Fruit fly (Drosophila melanogaster) whole organism, embryonic: ENCODE data around the gene Polr2I.

Experiments
- Ada2b ChIP-seq: fragments of 200-800 bp; sonication (Bioruptor generic); IDR thresholded peaks from 2 replicates; pipeline ENCODE4 v1.3.6; 2022; ENCODE audit warnings: missing biosample characterization, missing genetic modification characterization
- BEAF-32 ChIP-seq: fragments of 200-800 bp; sonication (Bioruptor generic); optimal IDR thresholded peaks from 3 replicates; lab custom pipeline; 2017; ENCODE audit warnings: missing biosample characterization, missing genetic modification characterization, mild to moderate bottlenecking, moderate library complexity, missing genetic modification reagents
- CG10147 ChIP-seq: fragments of 200-800 bp; sonication (Bioruptor generic); optimal IDR thresholded peaks from 2 replicates; lab custom pipeline; 2019; ENCODE audit warnings: missing biosample characterization, mild to moderate bottlenecking, missing genetic modification characterization, moderate library complexity
- CG12659 ChIP-seq: fragments of 200-800 bp; sonication (Bioruptor generic); optimal IDR thresholded peaks from 3 replicates; lab custom pipeline; 2017; ENCODE audit warnings: mild to moderate bottlenecking, missing biosample characterization, missing genetic modification reagents, missing genetic modification characterization
- CG13424 ChIP-seq: fragments of 200-800 bp; sonication (Bioruptor generic); optimal IDR thresholded peaks from 2 replicates; lab custom pipeline; 2019; ENCODE audit warnings: missing biosample characterization, mild to moderate bottlenecking, missing genetic modification characterization, moderate library complexity
- CG14014 ChIP-seq: fragments of 200-800 bp; sonication (Bioruptor generic); IDR thresholded peaks from 2 replicates; pipeline ENCODE4 v1.3.6; 2022; ENCODE audit warnings: missing biosample characterization, missing genetic modification characterization
- CG14860 ChIP-seq: fragments of 200-800 bp; sonication (Bioruptor generic); IDR thresholded peaks from 3 replicates; pipeline ENCODE4 v1.3.6; 2022; ENCODE audit warnings: missing biosample characterization, missing genetic modification characterization; ENCODE audit not compliant: partially characterized antibody
- CG14965 ChIP-seq: fragments of 200-800 bp; sonication (Bioruptor generic); optimal IDR thresholded peaks from 2 replicates; lab custom pipeline; 2016; ENCODE audit warnings: missing biosample characterization, missing genetic modification characterization, borderline replicate concordance
- CG15514 ChIP-seq: fragments of 200-800 bp; sonication (Bioruptor generic); optimal IDR thresholded peaks from 3 replicates; lab custom pipeline; 2017; ENCODE audit warnings: missing biosample characterization, missing genetic modification characterization, mild to moderate bottlenecking, moderate library complexity, missing genetic modification reagents
- CG15696 ChIP-seq: fragments of 200-800 bp; sonication (Bioruptor generic); optimal IDR thresholded peaks from 2 replicates; lab custom pipeline; 2019; ENCODE audit warnings: missing biosample characterization, mild to moderate bottlenecking, missing genetic modification characterization, moderate library complexity
- CG16815 ChIP-seq: fragments of 200-800 bp; sonication (Bioruptor generic); optimal IDR thresholded peaks from 3 replicates; lab custom pipeline; 2017; ENCODE audit warnings: missing biosample characterization, mild to moderate bottlenecking, missing genetic modification characterization
- CG17328 ChIP-seq: fragments of 200-800 bp; sonication (Bioruptor generic); IDR thresholded peaks from 2 replicates; pipeline ENCODE4 v1.3.6; 2022; ENCODE audit warnings: missing biosample characterization, missing genetic modification characterization
- CG17385 ChIP-seq: fragments of 200-800 bp; sonication (Bioruptor generic); optimal IDR thresholded peaks from 3 replicates; lab custom pipeline; 2018; ENCODE audit warnings: missing biosample characterization, mild to moderate bottlenecking, missing genetic modification characterization
- CG18476 ChIP-seq: fragments of 200-800 bp; sonication (Bioruptor generic); optimal IDR thresholded peaks from 2 replicates; lab custom pipeline; 2016; ENCODE audit warnings: missing biosample characterization, mild to moderate bottlenecking, missing genetic modification characterization
- CG2120 ChIP-seq: fragments of 200-800 bp; sonication (Bioruptor generic); optimal IDR thresholded peaks from 3 replicates; lab custom pipeline; 2016; ENCODE audit warnings: missing biosample characterization, missing genetic modification characterization
- CG30403 ChIP-seq: fragments of 200-800 bp; sonication (Bioruptor generic); optimal IDR thresholded peaks from 3 replicates; lab custom pipeline; 2016; ENCODE audit warnings: missing biosample characterization, missing genetic modification characterization
- CG31388 ChIP-seq: fragments of 200-800 bp; sonication (Bioruptor generic); optimal IDR thresholded peaks from 2 replicates; lab custom pipeline; 2016; ENCODE audit warnings: missing biosample characterization, missing genetic modification characterization
- CG42726 ChIP-seq: fragments of 200-800 bp; sonication (Bioruptor generic); IDR thresholded peaks from 2 replicates; pipeline ENCODE4 v1.3.6; 2022; ENCODE audit warnings: missing biosample characterization, missing genetic modification characterization; ENCODE audit not compliant: partially characterized antibody
- CG5245 ChIP-seq: fragments of 200-800 bp; sonication (Bioruptor generic); optimal IDR thresholded peaks from 3 replicates; lab custom pipeline; 2016; ENCODE audit warnings: missing biosample characterization, missing genetic modification characterization
- CG6765 ChIP-seq: fragments of 200-800 bp; sonication (Bioruptor generic); optimal IDR thresholded peaks from 3 replicates; lab custom pipeline; 2017; ENCODE audit warnings: missing biosample characterization, mild to moderate bottlenecking, missing genetic modification characterization
- CG9797 ChIP-seq: fragments of 200-800 bp; sonication (Bioruptor generic); optimal IDR thresholded peaks from 3 replicates; lab custom pipeline; 2018; ENCODE audit warnings: missing biosample characterization, mild to moderate bottlenecking, missing genetic modification characterization
- Chrac-16 ChIP-seq: fragments of 200-800 bp; sonication (Bioruptor generic); optimal IDR thresholded peaks from 3 replicates; lab custom pipeline; 2016; ENCODE audit warnings: missing biosample characterization, missing genetic modification characterization
- Deaf1 ChIP-seq: fragments of 200-800 bp; optimal IDR thresholded peaks from 3 replicates; lab custom pipeline; 2019; ENCODE audit warnings: missing biosample characterization, mild to moderate bottlenecking, missing genetic modification characterization, moderate library complexity
- HmgZ ChIP-seq: fragments of 200-800 bp; sonication (Bioruptor generic); optimal IDR thresholded peaks from 2 replicates; lab custom pipeline; 2018; ENCODE audit warnings: missing biosample characterization, mild to moderate bottlenecking, missing genetic modification characterization
- Hr39 ChIP-seq: fragments of >200 bp; optimal IDR thresholded peaks from 2 replicates; lab custom pipeline; 2017
- Hr51 ChIP-seq, 2 experiments: fragments of 200-800 bp; sonication (Bioruptor generic); optimal IDR thresholded peaks; 2 replicates in 1 of 2; 3 replicates in 1 of 2; lab custom pipeline; 2016 to 2018; ENCODE audit warnings: missing biosample characterization in 2 of 2, missing genetic modification characterization in 2 of 2, mild to moderate bottlenecking in 1 of 2, moderate library complexity in 1 of 2
- Med ChIP-seq: fragments of 200-800 bp; sonication (Bioruptor generic); peaks from one replicate; lab custom pipeline; 2016; ENCODE audit warnings: missing biosample characterization, missing genetic modification characterization, mild to moderate bottlenecking, inconsistent platforms, moderate library complexity
- Mes4 ChIP-seq: fragments of 200-800 bp; sonication (Bioruptor generic); optimal IDR thresholded peaks from 2 replicates; lab custom pipeline; 2016; ENCODE audit warnings: missing biosample characterization, missing genetic modification characterization
- Sry-δ ChIP-seq: fragments of 200-800 bp; sonication (Bioruptor generic); optimal IDR thresholded peaks from 2 replicates; lab custom pipeline; 2016; ENCODE audit warnings: missing biosample characterization, missing genetic modification characterization
- Usf ChIP-seq: fragments of 200-800 bp; sonication (Bioruptor generic); optimal IDR thresholded peaks from 2 replicates; lab custom pipeline; 2017; ENCODE audit warnings: missing genotype, missing biosample characterization, missing genetic modification characterization
- Vsx1 ChIP-seq: fragments of 200-800 bp; sonication (Bioruptor generic); optimal IDR thresholded peaks from 2 replicates; lab custom pipeline; 2017; ENCODE audit warnings: missing biosample characterization, mild to moderate bottlenecking, missing genetic modification characterization, missing genetic modification reagents
- al ChIP-seq: fragments of 200-800 bp; sonication (Bioruptor generic); IDR thresholded peaks from 2 replicates; pipeline ENCODE4 v1.3.6; 2022; ENCODE audit warnings: missing biosample characterization, missing genetic modification characterization
- chif ChIP-seq, 2 experiments: fragments of 200-800 bp; sonication (Bioruptor generic); optimal IDR thresholded peaks; 3 replicates each; lab custom pipeline; 2016; ENCODE audit warnings: missing biosample characterization in 2 of 2, missing genetic modification characterization in 2 of 2
- dati ChIP-seq: fragments of 200-800 bp; sonication (Bioruptor generic); IDR thresholded peaks from 2 replicates; pipeline ENCODE4 v1.3.6; 2022; ENCODE audit warnings: missing biosample characterization, missing genetic modification characterization
- dmrt99B ChIP-seq: fragments of 200-800 bp; sonication (Bioruptor generic); optimal IDR thresholded peaks from 2 replicates; lab custom pipeline; 2018; ENCODE audit warnings: missing biosample characterization, mild to moderate bottlenecking, missing genetic modification characterization, moderate library complexity
- dysf ChIP-seq: fragments of 200-800 bp; sonication (Bioruptor generic); IDR thresholded peaks from 3 replicates; pipeline ENCODE4 v1.3.6; 2022; ENCODE audit warnings: missing biosample characterization, missing genetic modification characterization
- eyg ChIP-seq: fragments of 200-800 bp; sonication (Bioruptor generic); optimal IDR thresholded peaks from 3 replicates; lab custom pipeline; 2016; ENCODE audit warnings: missing biosample characterization, missing genetic modification characterization
- ftz-f1 ChIP-seq: fragments of 200-800 bp; sonication (Bioruptor generic); optimal IDR thresholded peaks from 2 replicates; lab custom pipeline; 2016; ENCODE audit warnings: missing biosample characterization, missing genetic modification characterization
- gt ChIP-seq: fragments of 200-800 bp; sonication (Bioruptor generic); IDR thresholded peaks from 2 replicates; pipeline ENCODE4 v1.3.6; 2022; ENCODE audit warnings: missing biosample characterization, missing genetic modification characterization
- hb ChIP-seq: fragments of 200-800 bp; sonication (Bioruptor generic); IDR thresholded peaks from 3 replicates; pipeline ENCODE4 v1.3.6; 2022; ENCODE audit warnings: missing biosample characterization, missing genetic modification characterization; ENCODE audit not compliant: partially characterized antibody
- hkb ChIP-seq, 2 experiments: fragments of 200-800 bp in 1 of 2; fragments of >200 bp in 1 of 2; sonication (Bioruptor generic) in 1 of 2; IDR thresholded peaks in 1 of 2; optimal IDR thresholded peaks in 1 of 2; 2 replicates each; pipeline versions ENCODE4 v1.3.6 to Lab custom; 2017 to 2022; ENCODE audit warnings: missing biosample characterization in 1 of 2, missing genetic modification characterization in 1 of 2
- klu ChIP-seq: fragments of 200-800 bp; sonication (Bioruptor generic); IDR thresholded peaks from 2 replicates; pipeline ENCODE4 v1.3.6; 2022; ENCODE audit warnings: missing biosample characterization, missing genetic modification characterization
- lbe ChIP-seq: fragments of 200-800 bp; sonication (Bioruptor generic); optimal IDR thresholded peaks from 2 replicates; lab custom pipeline; 2016; ENCODE audit warnings: missing biosample characterization, mild to moderate bottlenecking, missing genetic modification characterization
- lmd ChIP-seq: fragments of 200-800 bp; sonication (Bioruptor generic); IDR thresholded peaks from 2 replicates; pipeline ENCODE4 v1.3.6; 2022; ENCODE audit warnings: missing biosample characterization, missing genetic modification characterization
- mld ChIP-seq: fragments of 200-800 bp; sonication (Bioruptor generic); IDR thresholded peaks from 3 replicates; pipeline ENCODE4 v1.3.6; 2022; ENCODE audit warnings: missing biosample characterization, missing genetic modification characterization; ENCODE audit not compliant: partially characterized antibody
- rib ChIP-seq: fragments of 200-800 bp; sonication (Bioruptor generic); IDR thresholded peaks from 2 replicates; pipeline ENCODE4 v1.3.6; 2022; ENCODE audit warnings: missing biosample characterization, missing genetic modification characterization
- run ChIP-seq: fragments of 200-800 bp; sonication (Bioruptor generic); optimal IDR thresholded peaks from 3 replicates; lab custom pipeline; 2018; ENCODE audit warnings: missing biosample characterization, mild to moderate bottlenecking, missing genetic modification characterization
- sens ChIP-seq: fragments of 200-800 bp; sonication (Bioruptor generic); peaks from one replicate; lab custom pipeline; 2016; ENCODE audit warnings: missing biosample characterization, missing genetic modification characterization
- shn ChIP-seq: fragments of 200-800 bp; sonication (Bioruptor generic); optimal IDR thresholded peaks from 3 replicates; lab custom pipeline; 2016; ENCODE audit warnings: missing biosample characterization, missing genetic modification characterization
- slou ChIP-seq: fragments of 200-800 bp; sonication (Bioruptor generic); optimal IDR thresholded peaks from 3 replicates; lab custom pipeline; 2016; ENCODE audit warnings: missing biosample characterization, missing genetic modification characterization
- tio ChIP-seq: fragments of 200-800 bp; sonication (Bioruptor generic); optimal IDR thresholded peaks from 2 replicates; lab custom pipeline; 2017; ENCODE audit warnings: missing biosample characterization, missing genetic modification characterization, inconsistent platforms

Polr2I gene

dm6 chr3R:14291431-14291830 lies 17.5 kb upstream of the Polr2I start (continued):
- TF ChIP-seq dmrt99B (tag; lab: Kevin White, UChicago) (peak; percentile 19), CG17328 (GFP tag; lab: Robert Waterston, UW) (0 out of 2 replicates have a peak, but pooled peaks have one; percentile 11), CG42726 (GFP tag; lab: Robert Waterston, UW) (no peak), CG18476 (GFP tag; lab: Kevin White, UChicago) (no peak), CG17385 (GFP tag; lab: Kevin White, UChicago) (peak; percentile 3), CG6765 (GFP tag; lab: Kevin White, UChicago) (no peak), CG15696 (no peak), rib (GFP tag; lab: Robert Waterston, UW) (no peak), CG5245 (GFP tag; lab: Kevin White, UChicago) (no peak), CG14014 (GFP tag; lab: Robert Waterston, UW) (no peak), Med (GFP tag; lab: Kevin White, UChicago) (no peak), CG14860 (GFP tag; lab: Robert Waterston, UW) (no peak), eyg (GFP tag; lab: Kevin White, UChicago) (no peak), Usf (no peak), CG30403 (GFP tag; lab: Kevin White, UChicago) (peak; percentile 7), sens (peak; percentile 52), hkb (optimal IDR thresholded peaks at IDR 0.05; lab: Kevin White, UChicago) (no peak), hkb (GFP tag; IDR thresholded peaks at IDR 0.05; lab: Robert Waterston, UW) (0 out of 2 replicates have a peak, but pooled peaks have one; percentile 39), tio (GFP tag; lab: Kevin White, UChicago) (no peak), lbe (GFP tag; lab: Kevin White, UChicago) (peak; percentile 71), CG31388 (GFP tag; lab: Kevin White, UChicago) (no peak), CG12659 (peak; percentile 6), Hr51 (GFP tag; optimal IDR thresholded peaks at IDR 0.05; lab: Kevin White, UChicago) (peak in 1 of 2 experiments; percentile 47), mld (no peak), shn (GFP tag; lab: Kevin White, UChicago) (no peak), Sry-δ (GFP tag; lab: Kevin White, UChicago) (no peak), klu (no peak), dysf (GFP tag; lab: Robert Waterston, UW) (peak; percentile 34; the same call in 1 of the 3 replicates), slou (no peak), al (GFP tag; lab: Robert Waterston, UW) (no peak), hb (GFP tag; lab: Robert Waterston, UW) (no peak), lmd (GFP tag; lab: Robert Waterston, UW) (peak; percentile 22; the same call in 1 of the 2 replicates), Deaf1 (tag; lab: Kevin White, UChicago) (no peak), CG2120 (no peak), Mes4 (GFP tag; lab: Kevin White, UChicago) (no peak), BEAF-32 (GFP tag; lab: Kevin White, UChicago) (no peak), CG14965 (no peak), HmgZ (tag; lab: Kevin White, UChicago) (no peak), CG13424 (tag; lab: Kevin White, UChicago) (peak; percentile 17), CG16815 (no peak), CG15514 (GFP tag; lab: Kevin White, UChicago) (peak; percentile 15), chif (GFP tag; optimal IDR thresholded peaks at IDR 0.05; lab: Kevin White, UChicago) (no peak), ftz-f1 (GFP tag; lab: Kevin White, UChicago) (no peak), gt (GFP tag; lab: Robert Waterston, UW) (no peak), dati (GFP tag; lab: Robert Waterston, UW) (no peak), CG10147 (GFP tag; lab: Kevin White, UChicago) (no peak), CG9797 (no peak), run (no peak), Chrac-16 (GFP tag; lab: Kevin White, UChicago) (no peak), Ada2b (peak; percentile 30; the same call in 1 of the 2 replicates), Hr39 (lab: Kevin White, UChicago) (no peak), Vsx1 (GFP tag; lab: Kevin White, UChicago) (no peak)
